Worm (Caenorhabditis elegans) whole organism, mixed stage, embryonic: Measurements from ENCODE around the gene K10G9.2.

ENCODE experiments used
- bed-3 ChIP-seq: fragments of 200-800 bp; sonication (Bioruptor generic); optimal IDR thresholded peaks from 3 replicates; lab custom pipeline; 2018; ENCODE audit warnings: mild to moderate bottlenecking, missing genetic modification characterization, moderate library complexity, missing compliant biosample characterization
- blmp-1 ChIP-seq: fragments of 150-350 bp; optimal IDR thresholded peaks from 2 replicates; lab custom pipeline; 2014; ENCODE audit warnings: missing biosample characterization, missing genetic modification characterization
- ceh-39 ChIP-seq: fragments of 150-350 bp; optimal IDR thresholded peaks from 2 replicates; lab custom pipeline; 2014; ENCODE audit warnings: missing biosample characterization, missing genetic modification characterization
- ceh-43 ChIP-seq: fragments of 200-800 bp; sonication (Bioruptor generic); optimal IDR thresholded peaks from 2 replicates; lab custom pipeline; 2018; ENCODE audit warnings: mild to moderate bottlenecking, missing genetic modification characterization, moderate library complexity, missing compliant biosample characterization
- ceh-83 ChIP-seq: fragments of 200-800 bp; sonication (Bioruptor generic); optimal IDR thresholded peaks from 2 replicates; lab custom pipeline; 2018; ENCODE audit warnings: mild to moderate bottlenecking, missing genetic modification characterization, missing compliant biosample characterization
- ces-1 ChIP-seq: fragments of 150-350 bp; optimal IDR thresholded peaks from 2 replicates; lab custom pipeline; 2014; ENCODE audit warnings: missing biosample characterization, missing genetic modification reagents, missing genetic modification characterization
- cnd-1 ChIP-seq: fragments of 200-800 bp; sonication (Bioruptor generic); optimal IDR thresholded peaks from 2 replicates; lab custom pipeline; 2018; ENCODE audit warnings: mild to moderate bottlenecking, missing genetic modification characterization, missing compliant biosample characterization
- drap-1 ChIP-seq: fragments of 200-800 bp; sonication (Bioruptor generic); optimal IDR thresholded peaks from 3 replicates; lab custom pipeline; 2018; ENCODE audit warnings: mild to moderate bottlenecking, missing genetic modification characterization, missing compliant biosample characterization
- elt-1 ChIP-seq: sonication (generic microtip); optimal IDR thresholded peaks from 2 replicates; lab custom pipeline; 2017; ENCODE audit warnings: missing genetic modification characterization, mild to moderate bottlenecking, missing compliant biosample characterization, antibody characterized with exemption, moderate library complexity, borderline replicate concordance; ENCODE audit not compliant: insufficient read depth
- elt-3 ChIP-seq: fragments of 150-350 bp; optimal IDR thresholded peaks from 2 replicates; lab custom pipeline; 2014; ENCODE audit warnings: missing biosample characterization, missing genetic modification characterization
- flh-1 ChIP-seq: fragments of 200-800 bp; sonication (Bioruptor generic); optimal IDR thresholded peaks from 2 replicates; lab custom pipeline; 2018; ENCODE audit warnings: mild to moderate bottlenecking, missing genetic modification characterization, moderate library complexity, missing compliant biosample characterization
- hlh-1 ChIP-seq: fragments of 150-350 bp; optimal IDR thresholded peaks from 2 replicates; lab custom pipeline; 2014; ENCODE audit warnings: missing biosample characterization, missing genetic modification reagents, missing genetic modification characterization
- lin-13 ChIP-seq: fragments of 150-350 bp; optimal IDR thresholded peaks from 2 replicates; lab custom pipeline; 2014; ENCODE audit warnings: missing biosample characterization, missing genetic modification characterization
- lin-32 ChIP-seq: fragments of 200-800 bp; sonication (Bioruptor generic); optimal IDR thresholded peaks from 2 replicates; lab custom pipeline; 2018; ENCODE audit warnings: mild to moderate bottlenecking, missing genetic modification characterization, missing compliant biosample characterization
- lsy-2 ChIP-seq: fragments of 150-350 bp; optimal IDR thresholded peaks from 2 replicates; lab custom pipeline; 2014; ENCODE audit warnings: missing biosample characterization, missing genetic modification characterization
- mab-5 ChIP-seq: fragments of 150-350 bp; optimal IDR thresholded peaks from 2 replicates; lab custom pipeline; 2014; ENCODE audit warnings: missing biosample characterization, missing genetic modification characterization
- mep-1 ChIP-seq: fragments of 150-350 bp; optimal IDR thresholded peaks from 2 replicates; lab custom pipeline; 2017; ENCODE audit warnings: missing biosample characterization, missing genetic modification reagents, missing genetic modification characterization, inconsistent platforms
- mls-2 ChIP-seq: sonication (generic microtip); optimal IDR thresholded peaks from 2 replicates; lab custom pipeline; 2016; ENCODE audit warnings: mild to moderate bottlenecking, missing genetic modification characterization, moderate library complexity, missing compliant biosample characterization
- nhr-12 ChIP-seq: fragments of 150-350 bp; optimal IDR thresholded peaks from 2 replicates; lab custom pipeline; 2014; ENCODE audit warnings: missing biosample characterization, missing genetic modification characterization
- nhr-2 ChIP-seq: fragments of 150-350 bp; optimal IDR thresholded peaks from 2 replicates; lab custom pipeline; 2014; ENCODE audit warnings: missing biosample characterization, missing genetic modification characterization
- nhr-76 ChIP-seq: sonication (generic microtip); optimal IDR thresholded peaks from 2 replicates; lab custom pipeline; 2017; ENCODE audit warnings: missing biosample characterization, missing genetic modification characterization
- pha-4 ChIP-seq: fragments of 150-350 bp; optimal IDR thresholded peaks from 2 replicates; lab custom pipeline; 2018; ENCODE audit warnings: missing biosample characterization, missing genetic modification reagents, missing genetic modification characterization
- sem-2 ChIP-seq: fragments of 200-800 bp; sonication (Bioruptor generic); optimal IDR thresholded peaks from 2 replicates; lab custom pipeline; 2018; ENCODE audit warnings: mild to moderate bottlenecking, missing genetic modification characterization, missing compliant biosample characterization
- sptf-1 ChIP-seq: sonication (generic microtip); optimal IDR thresholded peaks from 2 replicates; lab custom pipeline; 2017; ENCODE audit warnings: mild to moderate bottlenecking, missing genetic modification characterization, moderate library complexity, missing compliant biosample characterization
- tbx-8 ChIP-seq: fragments of 200-800 bp; sonication (Bioruptor generic); optimal IDR thresholded peaks from 2 replicates; lab custom pipeline; 2018; ENCODE audit warnings: mild to moderate bottlenecking, missing genetic modification characterization, moderate library complexity, missing compliant biosample characterization
- unc-120 ChIP-seq: sonication (generic microtip); optimal IDR thresholded peaks from 2 replicates; lab custom pipeline; 2017; ENCODE audit warnings: missing genetic modification characterization, missing compliant biosample characterization; ENCODE audit not compliant: poor library complexity, severe bottlenecking
- unc-39 ChIP-seq: fragments of 150-350 bp; optimal IDR thresholded peaks from 2 replicates; lab custom pipeline; 2014; ENCODE audit warnings: missing biosample characterization, missing genetic modification characterization
- zip-8 ChIP-seq: fragments of 150-350 bp; optimal IDR thresholded peaks from 2 replicates; lab custom pipeline; 2014; ENCODE audit warnings: missing biosample characterization, missing genetic modification characterization
- ztf-11 ChIP-seq: fragments of 150-350 bp; optimal IDR thresholded peaks from 2 replicates; lab custom pipeline; 2014; ENCODE audit warnings: missing biosample characterization, missing genetic modification characterization

The K10G9.2 gene

ce11 chrIII:10328565-10329541, 43.1 kb downstream of the K10G9.2 start:
- TF ChIP-seq pha-4 (peak; percentile 19), mls-2 (no peak)

- TF ChIP-seq elt-1 = no peak
- TF ChIP-seq ceh-83 (GFP tag; lab: Kevin White, UChicago) = no peak
- TF ChIP-seq nhr-76 (tag; lab: Kevin White, UChicago) = no peak
- no peak for TF ChIP-seq elt-3 (tag; lab: Kevin White, UChicago)
Observed at ce11 chrIII:10329811-10330210, 44.1 kb downstream of the K10G9.2 start.

ce11 chrIII:10330372-10331062, 44.8 kb downstream of the K10G9.2 start, which contains the start of gene nex-2:
Gene nex-2, minus strand, starts transcription at chrIII:10330422.
- no peak for TF ChIP-seq nhr-2 (tag; lab: Kevin White, UChicago)
- no peak for TF ChIP-seq mep-1 (tag; lab: Kevin White, UChicago)
- no peak for TF ChIP-seq ceh-83 (GFP tag; lab: Kevin White, UChicago)
- TF ChIP-seq elt-1 = no peak
- no peak for TF ChIP-seq ztf-11 (tag; lab: Kevin White, UChicago)
- TF ChIP-seq bed-3 (GFP tag; lab: Kevin White, UChicago) = no peak
- no peak for TF ChIP-seq nhr-76 (tag; lab: Kevin White, UChicago)
- no peak for TF ChIP-seq lsy-2 (tag; lab: Kevin White, UChicago)
- TF ChIP-seq ceh-43 (GFP tag; lab: Kevin White, UChicago) = no peak
- TF ChIP-seq ceh-39 (tag; lab: Kevin White, UChicago) = no peak
- TF ChIP-seq blmp-1 = no peak
- TF ChIP-seq sptf-1 (tag; lab: Kevin White, UChicago) = no peak
- TF ChIP-seq drap-1 (GFP tag; lab: Kevin White, UChicago) = no peak
- no peak for TF ChIP-seq elt-3 (tag; lab: Kevin White, UChicago)
- TF ChIP-seq sem-2 = no peak
- no peak for TF ChIP-seq ces-1 (GFP tag; lab: Kevin White, UChicago)
- TF ChIP-seq unc-39 (tag; lab: Kevin White, UChicago) = no peak

ce11 chrIII:10331232-10331631, 45.5 kb downstream of the K10G9.2 start:
- TF ChIP-seq hlh-1 (tag; lab: Kevin White, UChicago) = no peak
- no peak for TF ChIP-seq bed-3 (GFP tag; lab: Kevin White, UChicago)
- TF ChIP-seq elt-3 (tag; lab: Kevin White, UChicago) = no peak
- no peak for TF ChIP-seq unc-39 (tag; lab: Kevin White, UChicago)
- TF ChIP-seq zip-8 = no peak
- TF ChIP-seq, all 35 proteins: peak for 0

- TF ChIP-seq nhr-76 (tag; lab: Kevin White, UChicago) (no peak), unc-120 (no peak), tbx-8 (GFP tag; lab: Kevin White, UChicago) (no peak), ces-1 (GFP tag; lab: Kevin White, UChicago) (no peak), mep-1 (tag; lab: Kevin White, UChicago) (no peak), nhr-2 (tag; lab: Kevin White, UChicago) (no peak), mab-5 (tag; lab: Kevin White, UChicago) (no peak), cnd-1 (tag; lab: Kevin White, UChicago) (no peak), blmp-1 (no peak), hlh-1 (tag; lab: Kevin White, UChicago) (no peak), pha-4 (no peak), drap-1 (GFP tag; lab: Kevin White, UChicago) (no peak), ceh-83 (GFP tag; lab: Kevin White, UChicago) (no peak), lin-32 (GFP tag; lab: Kevin White, UChicago) (no peak), lin-13 (tag; lab: Kevin White, UChicago) (no peak), mls-2 (no peak), elt-3 (tag; lab: Kevin White, UChicago) (no peak), nhr-12 (tag; lab: Kevin White, UChicago) (no peak), flh-1 (GFP tag; lab: Kevin White, UChicago) (no peak), zip-8 (no peak)
Observed at ce11 chrIII:10332560-10332959, 46.8 kb downstream of the K10G9.2 start, which contains the start of gene T07C4.12. Gene T07C4.12, minus strand, starts transcription at chrIII:10332660.
